Worm (Caenorhabditis elegans) whole organism, L1 larva: ENCODE results near the gene C27B7.5.

ENCODE experiments used
- C34B4.2 ChIP-seq: sonication (generic microtip); optimal IDR thresholded peaks from 2 replicates; lab custom pipeline; 2017; ENCODE audit warnings: mild to moderate bottlenecking, missing genetic modification characterization, missing compliant biosample characterization
- alr-1 ChIP-seq: fragments of 200-800 bp; sonication (Bioruptor generic); optimal IDR thresholded peaks from 2 replicates; lab custom pipeline; 2018; ENCODE audit warnings: borderline replicate concordance, mild to moderate bottlenecking, missing genetic modification characterization, missing compliant biosample characterization
- blmp-1 ChIP-seq: fragments of 150-350 bp; optimal IDR thresholded peaks from 2 replicates; lab custom pipeline; 2014; ENCODE audit warnings: missing biosample characterization, missing genetic modification characterization
- ceh-63 ChIP-seq: fragments of 200-800 bp; sonication (Bioruptor generic); optimal IDR thresholded peaks from 2 replicates; lab custom pipeline; 2018; ENCODE audit warnings: mild to moderate bottlenecking, missing genetic modification characterization, missing compliant biosample characterization
- ceh-8 ChIP-seq: fragments of 200-800 bp; sonication (Bioruptor generic); optimal IDR thresholded peaks from 2 replicates; lab custom pipeline; 2018; ENCODE audit warnings: mild to moderate bottlenecking, missing genetic modification characterization, moderate library complexity, missing compliant biosample characterization
- ceh-82 ChIP-seq, 3 experiments: fragments of 150-350 bp in 1 of 3; sonication (generic microtip) in 2 of 3; optimal IDR thresholded peaks; 2 replicates each; lab custom pipeline; 2014 to 2017; ENCODE audit warnings: missing biosample characterization in 3 of 3, missing genetic modification characterization in 3 of 3
- ces-1 ChIP-seq: fragments of 150-350 bp; optimal IDR thresholded peaks from 2 replicates; lab custom pipeline; 2014; ENCODE audit warnings: missing biosample characterization, missing genetic modification reagents, missing genetic modification characterization
- dpl-1 ChIP-seq, 3 experiments: fragments of 150-350 bp in 2 of 3; sonication (generic microtip) in 1 of 3; optimal IDR thresholded peaks; 2 replicates each; lab custom pipeline; 2014 to 2017; ENCODE audit warnings: missing biosample characterization in 3 of 3, missing genetic modification characterization in 3 of 3, missing genetic modification reagents in 3 of 3
- dsc-1 ChIP-seq: sonication (generic microtip); optimal IDR thresholded peaks from 2 replicates; lab custom pipeline; 2016; ENCODE audit warnings: mild to moderate bottlenecking, missing genetic modification characterization, missing compliant biosample characterization
- efl-1 ChIP-seq, 4 experiments: fragments of 150-350 bp; optimal IDR thresholded peaks in 3 of 4; peaks in 1 of 4; 1 replicate in 1 of 4; 2 replicates in 3 of 4; lab custom pipeline; 2014; ENCODE audit warnings: missing biosample characterization in 2 of 4, missing genetic modification characterization in 2 of 4, missing genetic modification reagents in 2 of 4
- efl-3 ChIP-seq: fragments of 200-800 bp; sonication (Bioruptor generic); optimal IDR thresholded peaks from 2 replicates; lab custom pipeline; 2018; ENCODE audit warnings: mild to moderate bottlenecking, missing genetic modification characterization, missing compliant biosample characterization
- egl-13 ChIP-seq: sonication (generic microtip); optimal IDR thresholded peaks from 2 replicates; lab custom pipeline; 2016; ENCODE audit warnings: missing genotype, missing genetic modification reagents, missing genetic modification characterization, missing compliant biosample characterization
- egl-27 ChIP-seq, 2 experiments: fragments of 150-350 bp in 1 of 2; sonication (generic microtip); optimal IDR thresholded peaks; 3 replicates each; lab custom pipeline; 2017 to 2018; ENCODE audit warnings: missing biosample characterization in 2 of 2, missing genetic modification characterization in 2 of 2, missing genetic modification reagents in 2 of 2
- elt-3 ChIP-seq, 6 experiments: fragments of 150-350 bp in 1 of 6; sonication (generic microtip); optimal IDR thresholded peaks; 2 replicates each; lab custom pipeline; 2017 to 2018; ENCODE audit warnings: missing biosample characterization in 6 of 6, missing genetic modification characterization in 6 of 6, inconsistent platforms in 1 of 6
- fkh-4 ChIP-seq: sonication (generic microtip); optimal IDR thresholded peaks from 2 replicates; lab custom pipeline; 2016; ENCODE audit warnings: missing compliant biosample characterization, missing genetic modification characterization, borderline replicate concordance
- fkh-8 ChIP-seq: sonication (generic microtip); optimal IDR thresholded peaks from 2 replicates; lab custom pipeline; 2016; ENCODE audit warnings: mild to moderate bottlenecking, missing genetic modification characterization, missing compliant biosample characterization
- fos-1 ChIP-seq: fragments of 150-350 bp; optimal IDR thresholded peaks from 2 replicates; lab custom pipeline; 2014; ENCODE audit warnings: missing biosample characterization, missing genetic modification characterization
- lin-14 ChIP-seq: fragments of 200-800 bp; sonication (Bioruptor generic); optimal IDR thresholded peaks from 2 replicates; lab custom pipeline; 2018; ENCODE audit warnings: mild to moderate bottlenecking, missing genetic modification characterization, moderate library complexity, missing compliant biosample characterization
- lin-35 ChIP-seq, 2 experiments: fragments of 150-350 bp; optimal IDR thresholded peaks; 2 replicates each; lab custom pipeline; 2014; ENCODE audit warnings: missing biosample characterization in 2 of 2, missing genetic modification characterization in 2 of 2, missing genetic modification reagents in 2 of 2
- lsy-2 ChIP-seq, 2 experiments: fragments of 150-350 bp; optimal IDR thresholded peaks; 2 replicates each; lab custom pipeline; 2014; ENCODE audit warnings: missing biosample characterization in 2 of 2, missing genetic modification characterization in 2 of 2
- mdl-1 ChIP-seq, 2 experiments: fragments of 150-350 bp; optimal IDR thresholded peaks; 2 replicates each; lab custom pipeline; 2014 to 2017; ENCODE audit warnings: missing biosample characterization in 2 of 2, missing genetic modification characterization in 2 of 2, inconsistent platforms in 1 of 2
- mef-2 ChIP-seq: fragments of 150-350 bp; optimal IDR thresholded peaks from 2 replicates; lab custom pipeline; 2014; ENCODE audit warnings: missing biosample characterization, missing genetic modification characterization
- nhr-11 ChIP-seq: fragments of 150-350 bp; optimal IDR thresholded peaks from 2 replicates; lab custom pipeline; 2014; ENCODE audit warnings: missing biosample characterization, missing genetic modification characterization
- nhr-12 ChIP-seq: sonication (generic microtip); optimal IDR thresholded peaks from 2 replicates; lab custom pipeline; 2017; ENCODE audit warnings: missing biosample characterization, missing genetic modification characterization
- nhr-20 ChIP-seq: sonication (generic microtip); optimal IDR thresholded peaks from 2 replicates; lab custom pipeline; 2016; ENCODE audit warnings: mild to moderate bottlenecking, missing genetic modification characterization, missing compliant biosample characterization
- nhr-28 ChIP-seq: fragments of 150-350 bp; optimal IDR thresholded peaks from 2 replicates; lab custom pipeline; 2014; ENCODE audit warnings: missing biosample characterization, missing genetic modification characterization
- nhr-71 ChIP-seq: sonication (generic microtip); optimal IDR thresholded peaks from 2 replicates; lab custom pipeline; 2016; ENCODE audit warnings: mild to moderate bottlenecking, missing genetic modification characterization, moderate library complexity, missing compliant biosample characterization
- nhr-85 ChIP-seq: sonication (generic microtip); peaks from one replicate; lab custom pipeline; 2016; ENCODE audit warnings: missing genetic modification characterization, inconsistent platforms, missing compliant biosample characterization
- nhr-90 ChIP-seq: sonication (generic microtip); optimal IDR thresholded peaks from 2 replicates; lab custom pipeline; 2016; ENCODE audit warnings: mild to moderate bottlenecking, missing genetic modification characterization, missing compliant biosample characterization; ENCODE audit not compliant: poor library complexity
- pax-3 ChIP-seq: fragments of 200-800 bp; sonication (Bioruptor generic); optimal IDR thresholded peaks from 2 replicates; lab custom pipeline; 2018; ENCODE audit warnings: mild to moderate bottlenecking, missing genetic modification characterization, moderate library complexity, missing compliant biosample characterization
- rnt-1 ChIP-seq: sonication (generic microtip); optimal IDR thresholded peaks from 2 replicates; lab custom pipeline; 2016; ENCODE audit warnings: mild to moderate bottlenecking, missing genetic modification characterization, moderate library complexity, missing compliant biosample characterization
- snu-23 ChIP-seq: sonication (generic microtip); optimal IDR thresholded peaks from 2 replicates; lab custom pipeline; 2016; ENCODE audit warnings: missing genetic modification characterization, missing compliant biosample characterization
- sup-37 ChIP-seq: fragments of 200-800 bp; sonication (Bioruptor generic); optimal IDR thresholded peaks from 2 replicates; lab custom pipeline; 2018; ENCODE audit warnings: mild to moderate bottlenecking, missing genetic modification characterization, missing compliant biosample characterization
- swsn-7 ChIP-seq: sonication (generic microtip); optimal IDR thresholded peaks from 2 replicates; lab custom pipeline; 2016; ENCODE audit warnings: missing genetic modification characterization, missing compliant biosample characterization
- tbx-2 ChIP-seq: sonication (generic microtip); optimal IDR thresholded peaks from 2 replicates; lab custom pipeline; 2016; ENCODE audit warnings: missing genetic modification characterization, missing compliant biosample characterization
- unc-130 ChIP-seq: fragments of 150-350 bp; optimal IDR thresholded peaks from 2 replicates; lab custom pipeline; 2017; ENCODE audit warnings: missing biosample characterization, missing genetic modification characterization, inconsistent platforms

C27B7.5 gene

ce11 chrIV:8921166-8921565 lies 19.7 kb downstream of the C27B7.5 start:
- TF ChIP-seq dsc-1 (tag; lab: Kevin White, UChicago) (peak; percentile 99), fos-1 (peak; percentile 9), pax-3 (peak; percentile 52), lsy-2 (tag; optimal IDR thresholded peaks at IDR 0.05; lab: Kevin White, UChicago) (peak in 1 of 2 experiments; percentile 17), nhr-12 (tag; lab: Kevin White, UChicago) (no peak), lin-14 (peak; percentile 23), egl-13 (tag; lab: Kevin White, UChicago) (peak; percentile 7), nhr-71 (peak; percentile 17), alr-1 (tag; lab: Kevin White, UChicago) (no peak), nhr-85 (peak; percentile 61), fkh-4 (peak; percentile 20), nhr-28 (tag; lab: Kevin White, UChicago) (no peak), fkh-8 (tag; lab: Kevin White, UChicago) (peak; percentile 42), swsn-7 (tag; lab: Kevin White, UChicago) (no peak)

ce11 chrIV:8921956-8922355 lies 20.5 kb downstream of the C27B7.5 start, which contains the start of gene D1046.16:
TSS of gene D1046.16 (plus strand) at chrIV:8922150.
- TF ChIP-seq fos-1 (no peak), snu-23 (GFP tag; lab: Kevin White, UChicago) (peak; percentile 70), lsy-2 (tag; optimal IDR thresholded peaks at IDR 0.05; lab: Kevin White, UChicago) (peak in 1 of 2 experiments; percentile 43), rnt-1 (tag; lab: Kevin White, UChicago) (peak; percentile 18), nhr-90 (tag; lab: Kevin White, UChicago) (peak; percentile 51), sup-37 (no peak), ceh-63 (GFP tag; lab: Kevin White, UChicago) (no peak), ceh-8 (GFP tag; lab: Kevin White, UChicago) (no peak), efl-1 (optimal IDR thresholded peaks at IDR 0.05; lab: Kevin White, UChicago) (peak; percentile 16 to 31), efl-1 (GFP tag; optimal IDR thresholded peaks at IDR 0.05 in 1 of 2; lab: Kevin White, UChicago) (no peak), elt-3 (tag; optimal IDR thresholded peaks at IDR 0.05; lab: Kevin White, UChicago) (peak in 1 of 6 experiments; percentile 30), ceh-82 (tag; optimal IDR thresholded peaks at IDR 0.05; lab: Kevin White, UChicago) (peak in 1 of 3 experiments; percentile 5), nhr-71 (peak; percentile 4), dpl-1 (GFP tag; optimal IDR thresholded peaks at IDR 0.05; lab: Kevin White, UChicago) (peak in 1 of 3 experiments; percentile 17), mdl-1 (tag; optimal IDR thresholded peaks at IDR 0.05; lab: Kevin White, UChicago) (peak in 1 of 2 experiments; percentile 7), blmp-1 (tag; lab: Kevin White, UChicago) (peak; percentile 83), nhr-11 (tag; lab: Kevin White, UChicago) (no peak), lin-14 (peak; percentile 80), lin-35 (GFP tag; optimal IDR thresholded peaks at IDR 0.05; lab: Kevin White, UChicago) (peak; percentile 36 to 66), egl-13 (tag; lab: Kevin White, UChicago) (no peak), nhr-20 (tag; lab: Kevin White, UChicago) (peak; percentile 61), swsn-7 (tag; lab: Kevin White, UChicago) (peak; percentile 12), tbx-2 (tag; lab: Kevin White, UChicago) (no peak)

- TF ChIP-seq efl-3 (GFP tag; lab: Kevin White, UChicago) (no peak), alr-1 (tag; lab: Kevin White, UChicago) (no peak), egl-27 (tag; optimal IDR thresholded peaks at IDR 0.05; lab: Kevin White, UChicago) (no peak), C34B4.2 (tag; lab: Kevin White, UChicago) (no peak)
- TF ChIP-seq, all 84 proteins: peak for 0
Observed at ce11 chrIV:8923381-8923780, 21.9 kb downstream of the C27B7.5 start.

- TF ChIP-seq alr-1 (tag; lab: Kevin White, UChicago): no peak
- no peak for TF ChIP-seq mef-2 (tag; lab: Kevin White, UChicago)
- peak; percentile 67 for TF ChIP-seq dsc-1 (tag; lab: Kevin White, UChicago)
- TF ChIP-seq ces-1 (GFP tag; lab: Kevin White, UChicago): no peak
- TF ChIP-seq unc-130 (tag; lab: Kevin White, UChicago): no peak
Observed at ce11 chrIV:8924126-8924525, 22.7 kb downstream of the C27B7.5 start.
